Worm (Caenorhabditis elegans): ENCODE results near the gene C05D12.3.

DNA sequence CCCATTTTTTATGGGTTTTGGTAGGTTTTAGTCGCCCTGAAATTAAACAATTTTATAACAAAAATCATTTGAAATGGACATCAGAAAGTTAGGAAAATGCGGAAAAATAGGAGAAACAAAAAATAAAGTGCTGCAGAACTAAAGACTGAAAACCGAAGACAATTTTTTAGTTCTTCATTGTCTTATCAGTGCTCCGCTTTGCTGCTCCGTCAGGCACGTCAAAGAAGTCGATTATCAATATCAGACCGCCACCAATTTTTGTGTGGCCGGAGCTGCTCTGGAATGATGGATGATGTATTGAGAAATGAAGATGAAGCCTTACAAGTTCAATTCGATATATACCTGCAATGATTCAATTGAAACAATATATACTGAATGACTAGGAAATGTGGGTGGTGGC is 13.4 kb downstream of the C05D12.3 start, which contains the start of gene vha-6:
- TF ChIP-seq egl-5 (tag; optimal IDR thresholded peaks at IDR 0.05) = no peak
- TF ChIP-seq mdl-1 (tag; optimal IDR thresholded peaks at IDR 0.05) = no peak
- TF ChIP-seq lin-39 (tag; optimal IDR thresholded peaks at IDR 0.05) = no peak
- TF ChIP-seq elt-1 (tag; optimal IDR thresholded peaks at IDR 0.05) = no peak

Measured in whole organism, L3 larva.